Fruit fly (Drosophila melanogaster) whole organism, embryonic: ENCODE measurements around the gene CG10510.

ENCODE experiments used
- Atf3 ChIP-seq: fragments of 200-800 bp; sonication (Bioruptor generic); optimal IDR thresholded peaks from 3 replicates; lab custom pipeline; 2016; ENCODE audit warnings: missing biosample characterization, missing genetic modification characterization
- CG1024 ChIP-seq: fragments of 200-800 bp; sonication (Bioruptor generic); IDR thresholded peaks from 2 replicates; pipeline ENCODE4 v1.3.6; 2022; ENCODE audit warnings: missing biosample characterization, missing genetic modification characterization
- CG11085 ChIP-seq: fragments of 200-800 bp; sonication (Bioruptor generic); IDR thresholded peaks from 2 replicates; pipeline ENCODE4 v1.3.6; 2022; ENCODE audit warnings: missing biosample characterization, missing genetic modification characterization
- CG11247 ChIP-seq: fragments of 200-800 bp; sonication (Bioruptor generic); IDR thresholded peaks from 2 replicates; pipeline ENCODE4 v1.3.6; 2022; ENCODE audit warnings: missing biosample characterization, missing genetic modification characterization
- CG11398 ChIP-seq: fragments of 200-800 bp; sonication (Bioruptor generic); optimal IDR thresholded peaks from 2 replicates; lab custom pipeline; 2016; ENCODE audit warnings: missing biosample characterization, missing genetic modification characterization
- CG11695 ChIP-seq: fragments of 200-800 bp; sonication (Bioruptor generic); IDR thresholded peaks from 3 replicates; pipeline ENCODE4 v1.3.6; 2022; ENCODE audit warnings: missing biosample characterization, missing genetic modification characterization
- CG15073 ChIP-seq: fragments of 200-800 bp; sonication (Bioruptor generic); optimal IDR thresholded peaks from 2 replicates; lab custom pipeline; 2016; ENCODE audit warnings: missing biosample characterization, missing genetic modification characterization
- CG15479 ChIP-seq: fragments of 200-800 bp; sonication (Bioruptor generic); optimal IDR thresholded peaks from 3 replicates; lab custom pipeline; 2019; ENCODE audit warnings: missing biosample characterization, mild to moderate bottlenecking, missing genetic modification characterization, moderate library complexity
- CG16815 ChIP-seq: fragments of 200-800 bp; sonication (Bioruptor generic); optimal IDR thresholded peaks from 3 replicates; lab custom pipeline; 2017; ENCODE audit warnings: missing biosample characterization, mild to moderate bottlenecking, missing genetic modification characterization
- CG17328 ChIP-seq: fragments of 200-800 bp; sonication (Bioruptor generic); IDR thresholded peaks from 2 replicates; pipeline ENCODE4 v1.3.6; 2022; ENCODE audit warnings: missing biosample characterization, missing genetic modification characterization
- CG17829 ChIP-seq: fragments of 200-800 bp; optimal IDR thresholded peaks from 2 replicates; lab custom pipeline; 2019; ENCODE audit warnings: missing biosample characterization, mild to moderate bottlenecking, missing genetic modification characterization, moderate library complexity
- CG18262 ChIP-seq: fragments of 200-800 bp; optimal IDR thresholded peaks from 3 replicates; lab custom pipeline; 2019; ENCODE audit warnings: missing biosample characterization, mild to moderate bottlenecking, missing genetic modification characterization, moderate library complexity
- CG1832 ChIP-seq: fragments of 200-800 bp; sonication (Bioruptor generic); optimal IDR thresholded peaks from 2 replicates; lab custom pipeline; 2017; ENCODE audit warnings: missing biosample characterization, mild to moderate bottlenecking, missing genetic modification characterization, inconsistent platforms
- CG18619 ChIP-seq: fragments of 200-800 bp; sonication (Bioruptor generic); optimal IDR thresholded peaks from 3 replicates; lab custom pipeline; 2017; ENCODE audit warnings: missing biosample characterization, mild to moderate bottlenecking, missing genetic modification characterization
- CG2202 ChIP-seq: fragments of 200-800 bp; sonication (Bioruptor generic); optimal IDR thresholded peaks from 2 replicates; lab custom pipeline; 2018; ENCODE audit warnings: missing biosample characterization, mild to moderate bottlenecking, missing genetic modification characterization
- CG31441 ChIP-seq: fragments of 200-800 bp; sonication (Bioruptor generic); IDR thresholded peaks from 2 replicates; pipeline ENCODE4 v1.3.6; 2022; ENCODE audit warnings: missing biosample characterization, missing genetic modification characterization
- CG32532 ChIP-seq: fragments of 200-800 bp; sonication (Bioruptor generic); IDR thresholded peaks from 2 replicates; pipeline ENCODE4 v1.3.6; 2022; ENCODE audit warnings: missing biosample characterization, missing genetic modification characterization
- CG33557 ChIP-seq: fragments of 200-800 bp; sonication (Bioruptor generic); optimal IDR thresholded peaks from 2 replicates; lab custom pipeline; 2019; ENCODE audit warnings: missing biosample characterization, mild to moderate bottlenecking, missing genetic modification characterization, moderate library complexity
- CG42726 ChIP-seq: fragments of 200-800 bp; sonication (Bioruptor generic); IDR thresholded peaks from 2 replicates; pipeline ENCODE4 v1.3.6; 2022; ENCODE audit warnings: missing biosample characterization, missing genetic modification characterization; ENCODE audit not compliant: partially characterized antibody
- CG6175 ChIP-seq: fragments of 200-800 bp; sonication (Bioruptor generic); IDR thresholded peaks from 3 replicates; pipeline ENCODE4 v1.3.6; 2022; ENCODE audit warnings: missing biosample characterization, missing genetic modification characterization
- CG9797 ChIP-seq: fragments of 200-800 bp; sonication (Bioruptor generic); optimal IDR thresholded peaks from 3 replicates; lab custom pipeline; 2018; ENCODE audit warnings: missing biosample characterization, mild to moderate bottlenecking, missing genetic modification characterization
- CTCF ChIP-seq: fragments of 200-800 bp; sonication (Bioruptor generic); optimal IDR thresholded peaks from 2 replicates; lab custom pipeline; 2017; ENCODE audit warnings: missing biosample characterization, mild to moderate bottlenecking, missing genetic modification characterization, moderate library complexity
- D ChIP-seq, 2 experiments: fragments of 200-800 bp in 1 of 2; fragments of >200 bp in 1 of 2; sonication (Bioruptor generic) in 1 of 2; optimal IDR thresholded peaks; 2 replicates in 1 of 2; 3 replicates in 1 of 2; lab custom pipeline; 2017; ENCODE audit warnings: mild to moderate bottlenecking in 1 of 2, missing biosample characterization in 1 of 2, missing genetic modification characterization in 1 of 2, missing genetic modification reagents in 1 of 2
- H2.0 ChIP-seq: fragments of 200-800 bp; sonication (Bioruptor generic); IDR thresholded peaks from 2 replicates; pipeline ENCODE4 v1.3.6; 2022; ENCODE audit warnings: missing biosample characterization, missing genetic modification characterization
- HLH4C ChIP-seq: fragments of 200-800 bp; sonication (Bioruptor generic); IDR thresholded peaks from 3 replicates; pipeline ENCODE4 v1.3.6; 2022; ENCODE audit warnings: missing biosample characterization, missing genetic modification characterization; ENCODE audit not compliant: partially characterized antibody
- Jarid2 ChIP-seq: fragments of 200-800 bp; sonication (Bioruptor generic); optimal IDR thresholded peaks from 3 replicates; lab custom pipeline; 2017; ENCODE audit warnings: mild to moderate bottlenecking, missing biosample characterization, missing genetic modification reagents, missing genetic modification characterization
- Lhr ChIP-seq: fragments of 200-800 bp; sonication (Bioruptor generic); optimal IDR thresholded peaks from 3 replicates; lab custom pipeline; 2017; ENCODE audit warnings: mild to moderate bottlenecking, missing biosample characterization, missing genetic modification reagents, missing genetic modification characterization
- Neu2 ChIP-seq: fragments of 200-800 bp; sonication (Bioruptor generic); optimal IDR thresholded peaks from 3 replicates; lab custom pipeline; 2016; ENCODE audit warnings: missing biosample characterization, missing genetic modification characterization, borderline replicate concordance
- Sry-δ ChIP-seq: fragments of 200-800 bp; sonication (Bioruptor generic); optimal IDR thresholded peaks from 2 replicates; lab custom pipeline; 2016; ENCODE audit warnings: missing biosample characterization, missing genetic modification characterization
- Ssrp ChIP-seq: fragments of 200-800 bp; sonication (Bioruptor generic); optimal IDR thresholded peaks from 2 replicates; lab custom pipeline; 2018; ENCODE audit warnings: missing biosample characterization, mild to moderate bottlenecking, missing genetic modification characterization, moderate library complexity
- Tbp ChIP-seq: fragments of >200 bp; optimal IDR thresholded peaks from 2 replicates; lab custom pipeline; 2018; ENCODE audit warnings: missing biosample characterization, missing genetic modification characterization
- ac ChIP-seq: fragments of 200-800 bp; sonication (Bioruptor generic); optimal IDR thresholded peaks from 3 replicates; lab custom pipeline; 2017; ENCODE audit warnings: missing biosample characterization, mild to moderate bottlenecking, missing genetic modification characterization
- ara ChIP-seq: fragments of 200-800 bp; sonication (Bioruptor generic); IDR thresholded peaks from 2 replicates; pipeline ENCODE4 v1.3.6; 2022; ENCODE audit warnings: missing biosample characterization, missing genetic modification characterization
- ase ChIP-seq: fragments of 200-800 bp; sonication (Bioruptor generic); IDR thresholded peaks from 3 replicates; pipeline ENCODE4 v1.3.6; 2022; ENCODE audit warnings: missing biosample characterization, missing genetic modification characterization
- bab2 ChIP-seq: fragments of 200-800 bp; sonication (Bioruptor generic); optimal IDR thresholded peaks from 2 replicates; lab custom pipeline; 2016; ENCODE audit warnings: missing biosample characterization, missing genetic modification characterization
- cato ChIP-seq: fragments of 200-800 bp; sonication (Bioruptor generic); optimal IDR thresholded peaks from 2 replicates; lab custom pipeline; 2016; ENCODE audit warnings: missing biosample characterization, missing genetic modification characterization, borderline replicate concordance
- exex ChIP-seq: fragments of 200-800 bp; sonication (Bioruptor generic); optimal IDR thresholded peaks from 4 replicates; lab custom pipeline; 2018; ENCODE audit warnings: missing biosample characterization, mild to moderate bottlenecking, missing genetic modification characterization, moderate library complexity
- fru ChIP-seq: fragments of >200 bp; optimal IDR thresholded peaks from 2 replicates; lab custom pipeline; 2017
- ftz-f1 ChIP-seq: fragments of 200-800 bp; sonication (Bioruptor generic); optimal IDR thresholded peaks from 2 replicates; lab custom pipeline; 2016; ENCODE audit warnings: missing biosample characterization, missing genetic modification characterization
- hbn ChIP-seq: fragments of 200-800 bp; sonication (Bioruptor generic); IDR thresholded peaks from 2 replicates; pipeline ENCODE4 v1.3.6; 2022; ENCODE audit warnings: missing biosample characterization, missing genetic modification characterization; ENCODE audit not compliant: partially characterized antibody
- kay ChIP-seq: fragments of 200-800 bp; sonication (Bioruptor generic); optimal IDR thresholded peaks from 2 replicates; lab custom pipeline; 2016; ENCODE audit warnings: missing biosample characterization, missing genetic modification characterization
- mam ChIP-seq: fragments of 200-800 bp; sonication (Bioruptor generic); optimal IDR thresholded peaks from 3 replicates; lab custom pipeline; 2016; ENCODE audit warnings: missing biosample characterization, missing genetic modification characterization
- peb ChIP-seq: fragments of 200-800 bp; sonication (Bioruptor generic); IDR thresholded peaks from 2 replicates; pipeline ENCODE4 v1.3.6; 2022; ENCODE audit warnings: missing biosample characterization, missing genetic modification characterization
- pho ChIP-seq: fragments of 200-800 bp; sonication (Bioruptor generic); optimal IDR thresholded peaks from 2 replicates; lab custom pipeline; 2016; ENCODE audit warnings: missing biosample characterization, missing genetic modification characterization
- row ChIP-seq: fragments of 200-800 bp; sonication (Bioruptor generic); IDR thresholded peaks from 3 replicates; pipeline ENCODE4 v1.3.6; 2022; ENCODE audit warnings: missing biosample characterization, missing genetic modification characterization
- salm ChIP-seq: fragments of 200-800 bp; sonication (Bioruptor generic); optimal IDR thresholded peaks from 2 replicates; lab custom pipeline; 2018; ENCODE audit warnings: missing biosample characterization, mild to moderate bottlenecking, missing genetic modification characterization
- sd ChIP-seq: fragments of 200-800 bp; sonication (Bioruptor generic); optimal IDR thresholded peaks from 3 replicates; lab custom pipeline; 2018; ENCODE audit warnings: missing biosample characterization, mild to moderate bottlenecking, missing genetic modification characterization, moderate library complexity
- sens ChIP-seq: fragments of 200-800 bp; sonication (Bioruptor generic); peaks from one replicate; lab custom pipeline; 2016; ENCODE audit warnings: missing biosample characterization, missing genetic modification characterization
- shn ChIP-seq: fragments of 200-800 bp; sonication (Bioruptor generic); optimal IDR thresholded peaks from 3 replicates; lab custom pipeline; 2016; ENCODE audit warnings: missing biosample characterization, missing genetic modification characterization
- sim ChIP-seq: fragments of 200-800 bp; sonication (Bioruptor generic); IDR thresholded peaks from 2 replicates; pipeline ENCODE4 v1.3.6; 2022; ENCODE audit warnings: missing biosample characterization, missing genetic modification characterization
- sr ChIP-seq: fragments of 200-800 bp; sonication (Bioruptor generic); IDR thresholded peaks from 3 replicates; pipeline ENCODE4 v1.3.6; 2022; ENCODE audit warnings: missing biosample characterization, missing genetic modification characterization
- sug ChIP-seq: fragments of 200-800 bp; optimal IDR thresholded peaks from 2 replicates; lab custom pipeline; 2019; ENCODE audit warnings: missing biosample characterization, mild to moderate bottlenecking, missing genetic modification characterization, moderate library complexity
- wor ChIP-seq: fragments of 200-800 bp; sonication (Bioruptor generic); IDR thresholded peaks from 2 replicates; pipeline ENCODE4 v1.3.6; 2022; ENCODE audit warnings: missing biosample characterization, missing genetic modification characterization

CG10510 gene

dm6 chr3L:21259257-21259656 is 49.4 kb upstream of the CG10510 start (continued):
- TF ChIP-seq fru (lab: Kevin White, UChicago) (no peak), wor (GFP tag; lab: Robert Waterston, UW) (0 out of 2 replicates have a peak, but pooled peaks have one; percentile 14), CG16815 (GFP tag; lab: Kevin White, UChicago) (no peak), Ssrp (peak; percentile 9), CG11695 (no peak), ac (GFP tag; lab: Kevin White, UChicago) (no peak), CG11085 (GFP tag; lab: Robert Waterston, UW) (no peak), hbn (GFP tag; lab: Robert Waterston, UW) (no peak), CG6175 (no peak), Lhr (GFP tag; lab: Kevin White, UChicago) (no peak), pho (GFP tag; lab: Kevin White, UChicago) (no peak), ftz-f1 (GFP tag; lab: Kevin White, UChicago) (no peak), salm (tag; lab: Kevin White, UChicago) (no peak), sim (GFP tag; lab: Robert Waterston, UW) (no peak), CG15479 (GFP tag; lab: Kevin White, UChicago) (no peak), cato (GFP tag; lab: Kevin White, UChicago) (no peak), Tbp (GFP tag; lab: Kevin White, UChicago) (no peak), HLH4C (GFP tag; lab: Robert Waterston, UW) (no peak), CG11398 (no peak), kay (GFP tag; lab: Kevin White, UChicago) (no peak), CG18619 (GFP tag; lab: Kevin White, UChicago) (no peak), CG31441 (GFP tag; lab: Robert Waterston, UW) (0 out of 2 replicates have a peak, but pooled peaks have one; percentile 14), CG1024 (GFP tag; lab: Robert Waterston, UW) (no peak), CG2202 (tag; lab: Kevin White, UChicago) (no peak), CG11247 (GFP tag; lab: Robert Waterston, UW) (no peak), sens (GFP tag; lab: Kevin White, UChicago) (peak; percentile 86), ase (no peak), CG9797 (GFP tag; lab: Kevin White, UChicago) (no peak), CG1832 (GFP tag; lab: Kevin White, UChicago) (no peak), sug (tag; lab: Kevin White, UChicago) (no peak), Sry-δ (GFP tag; lab: Kevin White, UChicago) (no peak), mam (GFP tag; lab: Kevin White, UChicago) (no peak), exex (tag; lab: Kevin White, UChicago) (no peak), CG18262 (tag; lab: Kevin White, UChicago) (peak; percentile 18), CG33557 (no peak), peb (no peak), H2.0 (GFP tag; lab: Robert Waterston, UW) (no peak), sr (GFP tag; lab: Robert Waterston, UW) (no peak), CG17829 (no peak), row (GFP tag; lab: Robert Waterston, UW) (peak; percentile 35; the same call in 1 of the 3 replicates), Atf3 (no peak), CG17328 (GFP tag; lab: Robert Waterston, UW) (0 out of 2 replicates have a peak, but pooled peaks have one; percentile 4), CG42726 (no peak), D (optimal IDR thresholded peaks at IDR 0.05; lab: Kevin White, UChicago) (no peak), D (GFP tag; optimal IDR thresholded peaks at IDR 0.05; lab: Kevin White, UChicago) (no peak), Jarid2 (no peak), Neu2 (GFP tag; lab: Kevin White, UChicago) (no peak), shn (no peak), sd (tag; lab: Kevin White, UChicago) (no peak), CG32532 (GFP tag; lab: Robert Waterston, UW) (no peak), CG15073 (no peak), ara (GFP tag; lab: Robert Waterston, UW) (no peak), bab2 (no peak), CTCF (GFP tag; lab: Kevin White, UChicago) (no peak)
